Worm (Caenorhabditis elegans) whole organism, L2 larva: Measurements from ENCODE around the gene ZK1290.13.

ENCODE experiments used
- ama-1 ChIP-seq: fragments of 150-350 bp; optimal IDR thresholded peaks from 2 replicates; lab custom pipeline; 2018; ENCODE audit warnings: inconsistent platforms
- fos-1 ChIP-seq: fragments of 150-350 bp; optimal IDR thresholded peaks from 2 replicates; lab custom pipeline; 2014; ENCODE audit warnings: missing biosample characterization, missing genetic modification characterization
- lin-39 ChIP-seq: fragments of 150-350 bp; optimal IDR thresholded peaks from 2 replicates; lab custom pipeline; 2014; ENCODE audit warnings: missing biosample characterization, missing genetic modification reagents, missing genetic modification characterization
- lsy-2 ChIP-seq, 2 experiments: fragments of 150-350 bp in 1 of 2; sonication (generic microtip) in 1 of 2; optimal IDR thresholded peaks; 2 replicates each; lab custom pipeline; 2014 to 2017; ENCODE audit warnings: missing biosample characterization in 2 of 2, missing genetic modification characterization in 2 of 2
- nhr-11 ChIP-seq: fragments of 150-350 bp; optimal IDR thresholded peaks from 2 replicates; lab custom pipeline; 2014; ENCODE audit warnings: missing biosample characterization, missing genetic modification characterization
- nhr-12 ChIP-seq: fragments of 150-350 bp; optimal IDR thresholded peaks from 2 replicates; lab custom pipeline; 2014; ENCODE audit warnings: missing biosample characterization, missing genetic modification characterization
- nhr-77 ChIP-seq: fragments of 150-350 bp; optimal IDR thresholded peaks from 2 replicates; lab custom pipeline; 2014; ENCODE audit warnings: missing biosample characterization, missing genetic modification characterization

DNA sequence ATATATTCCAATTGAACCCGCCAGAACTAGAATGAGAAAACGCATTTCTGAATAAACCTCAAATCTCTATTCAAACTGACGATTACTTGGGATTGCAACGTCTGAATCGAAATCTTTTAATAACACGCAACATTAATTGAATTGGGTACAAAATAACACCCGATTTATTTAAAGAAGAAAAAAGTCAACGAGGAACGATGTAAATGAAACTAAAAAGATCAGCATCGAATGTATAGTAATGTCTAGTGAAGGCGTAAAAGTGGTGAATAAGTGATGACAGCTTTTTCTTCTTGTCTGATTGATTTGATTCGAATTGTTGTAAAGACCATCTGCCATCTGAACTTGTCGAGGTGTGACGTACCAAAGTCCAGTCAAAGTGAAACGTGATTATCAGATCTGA lies 41.2 kb upstream of the ZK1290.13 start, which contains the start of gene nas-23:
- TF ChIP-seq nhr-12 (tag; lab: Kevin White, UChicago), result no peak
- TF ChIP-seq fos-1 (tag; lab: Kevin White, UChicago), result no peak
- no peak for TF ChIP-seq nhr-77 (tag; lab: Kevin White, UChicago)
- no peak for TF ChIP-seq ama-1 (lab: Kevin White, UChicago)
- no peak for TF ChIP-seq lsy-2 (tag; optimal IDR thresholded peaks at IDR 0.05; lab: Kevin White, UChicago)
- TF ChIP-seq nhr-11 (tag; lab: Kevin White, UChicago), result no peak
- TF ChIP-seq lin-39 (tag; lab: Kevin White, UChicago), result no peak
